Worm (Caenorhabditis elegans) whole organism, late embryonic: ENCODE data around the gene R53.8.

Experiments
- ceh-14 ChIP-seq: sonication (generic microtip); optimal IDR thresholded peaks from 2 replicates; lab custom pipeline; 2016; ENCODE audit warnings: missing genotype, missing genetic modification characterization, missing compliant biosample characterization
- ceh-19 ChIP-seq: fragments of 200-800 bp; sonication (Bioruptor generic); optimal IDR thresholded peaks from 2 replicates; lab custom pipeline; 2018; ENCODE audit warnings: mild to moderate bottlenecking, missing genetic modification characterization, missing compliant biosample characterization
- ceh-22 ChIP-seq: sonication (generic microtip); optimal IDR thresholded peaks from 2 replicates; lab custom pipeline; 2017; ENCODE audit warnings: missing biosample characterization, missing genetic modification characterization
- ceh-24 ChIP-seq: sonication (generic microtip); optimal IDR thresholded peaks from 2 replicates; lab custom pipeline; 2016; ENCODE audit warnings: mild to moderate bottlenecking, missing genetic modification characterization, missing compliant biosample characterization
- ceh-6 ChIP-seq: fragments of 200-800 bp; sonication (Bioruptor generic); optimal IDR thresholded peaks from 2 replicates; lab custom pipeline; 2018; ENCODE audit warnings: mild to moderate bottlenecking, missing genetic modification characterization, missing compliant biosample characterization
- tbx-2 ChIP-seq: sonication (generic microtip); optimal IDR thresholded peaks from 2 replicates; lab custom pipeline; 2016; ENCODE audit warnings: missing genetic modification characterization, missing compliant biosample characterization
- ttx-3 ChIP-seq: sonication (generic microtip); optimal IDR thresholded peaks from 2 replicates; lab custom pipeline; 2016; ENCODE audit warnings: missing genetic modification reagents, missing genetic modification characterization, missing compliant biosample characterization
- unc-55 ChIP-seq: sonication (generic microtip); optimal IDR thresholded peaks from 2 replicates; lab custom pipeline; 2017; ENCODE audit warnings: missing biosample characterization, missing genetic modification reagents, missing genetic modification characterization

ce11 chrII:9974210-9974609 is 2.3 kb upstream of the R53.8 start:
- TF ChIP-seq ceh-24 (tag; lab: Kevin White, UChicago), result no peak
- TF ChIP-seq ceh-6 (GFP tag; lab: Kevin White, UChicago), result no peak
- no peak for TF ChIP-seq ceh-22 (tag; lab: Kevin White, UChicago)
- TF ChIP-seq tbx-2, result no peak
- TF ChIP-seq ceh-19 (GFP tag; lab: Kevin White, UChicago), result no peak
- no peak for TF ChIP-seq unc-55 (GFP tag; lab: Kevin White, UChicago)
- TF ChIP-seq ttx-3 (tag; lab: Kevin White, UChicago), result no peak
- TF ChIP-seq ceh-14 (tag; lab: Kevin White, UChicago), result no peak
